Worm (Caenorhabditis elegans): ENCODE measurements around the gene nspc-16.

- TF ChIP-seq sptf-1 (tag; optimal IDR thresholded peaks at IDR 0.05) (no peak), swsn-7 (tag; optimal IDR thresholded peaks at IDR 0.05) (no peak), ceh-63 (GFP tag; optimal IDR thresholded peaks at IDR 0.05) (no peak), jun-1 (tag; optimal IDR thresholded peaks at IDR 0.05) (no peak), aly-2 (tag; optimal IDR thresholded peaks at IDR 0.05) (no peak), mdl-1 (tag; optimal IDR thresholded peaks at IDR 0.05) (no peak), fkh-10 (GFP tag; optimal IDR thresholded peaks at IDR 0.05) (no peak), unc-62 (GFP tag; optimal IDR thresholded peaks at IDR 0.05) (no peak), elt-2 (tag; optimal IDR thresholded peaks at IDR 0.05) (no peak), ama-1 (optimal IDR thresholded peaks at IDR 0.05) (no peak), nhr-12 (tag; optimal IDR thresholded peaks at IDR 0.05) (no peak), fkh-4 (tag; optimal IDR thresholded peaks at IDR 0.05; ENCODE audit: borderline replicate concordance) (no peak)
Observed at ce11 chrX:14495785-14496184, 27.6 kb upstream of the nspc-16 start, which contains the start of gene ztf-14.
